Fruit fly (Drosophila melanogaster): ENCODE data around the gene stai.

Gene stai

dm6 chr2L:6051212-6051621, 49.0 kb upstream of the stai start (continued):
- TF ChIP-seq org-1 (GFP tag; optimal IDR thresholded peaks at IDR 0.05), result peak; percentile 96
- TF ChIP-seq C15 (GFP tag; IDR thresholded peaks at IDR 0.05), result peak; percentile 82; the same call in 1 of the 3 replicates
- 0 out of 2 replicates have a peak, but pooled peaks have one; percentile 60 for TF ChIP-seq Lim3 (GFP tag; IDR thresholded peaks at IDR 0.05)
- TF ChIP-seq CG14860 (GFP tag; IDR thresholded peaks at IDR 0.05; ENCODE audit: partially characterized antibody), result no peak
- TF ChIP-seq cg (GFP tag; optimal IDR thresholded peaks at IDR 0.05), result peak; percentile 93
- no peak; the same call in 1 of the 2 replicates for TF ChIP-seq Gsc (GFP tag; IDR thresholded peaks at IDR 0.05)
- no peak for TF ChIP-seq HLH4C (GFP tag; IDR thresholded peaks at IDR 0.05; ENCODE audit: partially characterized antibody)
- peak; percentile 93 for TF ChIP-seq pb (GFP tag; optimal IDR thresholded peaks at IDR 0.05)
- peak; percentile 94 for TF ChIP-seq tx (GFP tag; optimal IDR thresholded peaks at IDR 0.05)
- TF ChIP-seq zen (tag; optimal IDR thresholded peaks at IDR 0.05), result peak; percentile 88
- TF ChIP-seq CG14014 (GFP tag; IDR thresholded peaks at IDR 0.05), result peak; percentile 96
- peak; percentile 93 for TF ChIP-seq tin (GFP tag; optimal IDR thresholded peaks at IDR 0.05)
- TF ChIP-seq CG11723 (GFP tag; optimal IDR thresholded peaks at IDR 0.05), result peak; percentile 95
- TF ChIP-seq wor (GFP tag; IDR thresholded peaks at IDR 0.05), result peak; percentile 91
- no peak for TF ChIP-seq eve (GFP tag; optimal IDR thresholded peaks at IDR 0.05)
- TF ChIP-seq Ets65A (GFP tag), result peak; percentile 99
- peak; percentile 96 for TF ChIP-seq Xrp1 (GFP tag; IDR thresholded peaks at IDR 0.05)
- TF ChIP-seq CG18764 (GFP tag; optimal IDR thresholded peaks at IDR 0.05), result peak; percentile 85
- TF ChIP-seq CG12942 (GFP tag; optimal IDR thresholded peaks at IDR 0.05), result peak; percentile 87
- peak; percentile 95 for TF ChIP-seq so (GFP tag; IDR thresholded peaks at IDR 0.05)
- peak; percentile 93 for TF ChIP-seq CG7987 (GFP tag; optimal IDR thresholded peaks at IDR 0.05)
- TF ChIP-seq CG17912 (GFP tag; optimal IDR thresholded peaks at IDR 0.05), result peak; percentile 90
- peak; percentile 99 for TF ChIP-seq CG13296 (GFP tag; optimal IDR thresholded peaks at IDR 0.05)
- TF ChIP-seq tup (GFP tag; optimal IDR thresholded peaks at IDR 0.05), result peak; percentile 92
- TF ChIP-seq CG16863 (GFP tag; optimal IDR thresholded peaks at IDR 0.05), result peak; percentile 95
- peak; percentile 88 for TF ChIP-seq CG7271 (tag; optimal IDR thresholded peaks at IDR 0.05)
- peak; percentile 96 for TF ChIP-seq dmrt11E (tag; optimal IDR thresholded peaks at IDR 0.05)
- TF ChIP-seq Sry-δ (GFP tag; optimal IDR thresholded peaks at IDR 0.05), result peak; percentile 48
- TF ChIP-seq CG13894 (tag; optimal IDR thresholded peaks at IDR 0.05), result peak; percentile 97
- TF ChIP-seq MTF-1 (GFP tag; optimal IDR thresholded peaks at IDR 0.05; ENCODE audit: borderline replicate concordance), result peak; percentile 91
- peak; percentile 97 for TF ChIP-seq CG1603 (tag; optimal IDR thresholded peaks at IDR 0.05)
- TF ChIP-seq CG12219 (GFP tag; optimal IDR thresholded peaks at IDR 0.05), result peak; percentile 99
- no peak for TF ChIP-seq HLHmδ (GFP tag; optimal IDR thresholded peaks at IDR 0.05)
- TF ChIP-seq ERR (GFP tag; optimal IDR thresholded peaks at IDR 0.05), result peak; percentile 95
- TF ChIP-seq h (optimal IDR thresholded peaks at IDR 0.05), result no peak
- peak; percentile 96 for TF ChIP-seq CG1233 (GFP tag; optimal IDR thresholded peaks at IDR 0.05)
- TF ChIP-seq unc-4 (GFP tag; IDR thresholded peaks at IDR 0.05; ENCODE audit: partially characterized antibody), result no peak
- TF ChIP-seq eyg (GFP tag; optimal IDR thresholded peaks at IDR 0.05), result peak; percentile 92
- peak; percentile 98 for TF ChIP-seq CG6813 (GFP tag; optimal IDR thresholded peaks at IDR 0.05)
- peak; percentile 94 for TF ChIP-seq CG14710 (tag; optimal IDR thresholded peaks at IDR 0.05)
- peak; percentile 66 for TF ChIP-seq CG3995 (GFP tag; optimal IDR thresholded peaks at IDR 0.05)
- peak; percentile 92 for TF ChIP-seq kah (GFP tag; optimal IDR thresholded peaks at IDR 0.05)
- peak; percentile 41; the same call in 1 of the 4 replicates for TF ChIP-seq Gug (GFP tag; IDR thresholded peaks at IDR 0.05)
- TF ChIP-seq hb (GFP tag; IDR thresholded peaks at IDR 0.05; ENCODE audit: partially characterized antibody), result no peak
- TF ChIP-seq wdn (GFP tag; IDR thresholded peaks at IDR 0.05), result peak; percentile 90
- TF ChIP-seq CG3163 (GFP tag; optimal IDR thresholded peaks at IDR 0.05), result peak; percentile 81
- TF ChIP-seq Myb (GFP tag; optimal IDR thresholded peaks at IDR 0.05), result peak; percentile 78
- TF ChIP-seq Dip2 (GFP tag; IDR thresholded peaks at IDR 0.05), result peak; percentile 28; the same call in 1 of the 2 replicates
- peak; percentile 89 for TF ChIP-seq CG15011 (GFP tag; optimal IDR thresholded peaks at IDR 0.05)
- TF ChIP-seq Lhr (GFP tag; optimal IDR thresholded peaks at IDR 0.05), result peak; percentile 79
- TF ChIP-seq fd64A (GFP tag; optimal IDR thresholded peaks at IDR 0.05), result peak; percentile 96

All from whole organism, embryonic.